Fruit fly (Drosophila melanogaster): ENCODE measurements around the gene Myb.

The Myb gene

DNA sequence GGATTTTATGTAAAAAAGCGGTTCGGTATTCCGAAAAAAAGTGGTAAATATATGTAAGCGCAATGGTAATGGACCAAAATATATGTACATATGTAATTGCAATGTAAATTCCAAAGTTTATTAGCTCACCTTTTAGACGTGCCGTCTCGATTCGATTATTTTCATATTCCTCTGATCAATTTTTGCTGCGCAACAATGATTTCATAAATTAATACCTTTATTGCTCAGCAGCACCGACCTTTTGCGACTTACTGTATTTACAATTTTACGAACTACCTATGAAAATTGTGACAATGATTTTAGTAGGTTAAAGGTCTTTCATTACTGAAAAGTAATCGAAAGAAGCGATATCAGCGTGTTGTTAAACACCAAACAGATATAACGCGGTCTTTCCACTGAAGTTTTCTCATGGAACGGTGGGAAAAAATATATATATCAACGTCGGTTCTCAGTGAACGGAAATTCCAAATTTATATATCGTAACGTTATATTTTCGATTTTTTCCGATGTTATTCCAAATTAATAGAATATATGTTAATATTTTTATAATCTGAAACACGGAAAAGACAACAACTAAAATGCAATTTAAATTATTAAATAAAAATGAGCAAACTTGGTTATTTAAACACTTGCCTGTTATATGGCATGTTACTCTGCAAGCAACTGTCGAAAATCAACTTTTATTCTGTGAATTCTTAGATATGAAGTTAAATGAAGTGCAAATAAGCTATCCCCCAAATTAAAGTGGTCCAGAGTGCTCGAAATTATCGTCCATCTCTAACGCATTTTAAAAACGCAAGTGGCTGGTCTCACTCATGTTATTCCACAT is 32.4 kb upstream of the Myb start, which contains the start of the genes MSBP and CG15916:
MSBP (minus strand) TSS at position 330 of the 829 bp plus-strand sequence.
CG15916 (plus strand) TSS at position 810 of the 829 bp plus-strand sequence.
- TF ChIP-seq Hnf4 (GFP tag; optimal IDR thresholded peaks at IDR 0.05) (peak; percentile 17), Rel (GFP tag; optimal IDR thresholded peaks at IDR 0.05) (no peak), Rel (tag; optimal IDR thresholded peaks at IDR 0.05) (no peak), ey (GFP tag; optimal IDR thresholded peaks at IDR 0.05) (peak; percentile 1), Sp1 (GFP tag; optimal IDR thresholded peaks at IDR 0.05) (peak; percentile 29), dmrt93B (GFP tag; optimal IDR thresholded peaks at IDR 0.05) (no peak), lola (GFP tag; optimal IDR thresholded peaks at IDR 0.05) (no peak), HLH106 (tag; optimal IDR thresholded peaks at IDR 0.05) (peak; percentile 51), N (GFP tag; optimal IDR thresholded peaks at IDR 0.05) (peak; percentile 74), foxo (GFP tag; optimal IDR thresholded peaks at IDR 0.05) (peak in 1 of 2 experiments; percentile 29), Mio (GFP tag; optimal IDR thresholded peaks at IDR 0.05) (no peak), jim (GFP tag; optimal IDR thresholded peaks at IDR 0.05) (no peak), woc (GFP tag; optimal IDR thresholded peaks at IDR 0.05) (peak; percentile 41), rgr (GFP tag; optimal IDR thresholded peaks at IDR 0.05) (peak; percentile 30), br (GFP tag; optimal IDR thresholded peaks at IDR 0.05) (no peak), fru (GFP tag; optimal IDR thresholded peaks at IDR 0.05) (peak; percentile 2), Vsx2 (GFP tag; optimal IDR thresholded peaks at IDR 0.05; ENCODE audit: partially characterized antibody) (no peak), CG9705 (GFP tag; optimal IDR thresholded peaks at IDR 0.05) (no peak), CrebA (GFP tag; optimal IDR thresholded peaks at IDR 0.05; ENCODE audit: borderline replicate concordance) (no peak), h (GFP tag; optimal IDR thresholded peaks at IDR 0.05) (no peak), brk (GFP tag; optimal IDR thresholded peaks at IDR 0.05) (no peak), psq (GFP tag; optimal IDR thresholded peaks at IDR 0.05) (peak; percentile 12)

DNA sequence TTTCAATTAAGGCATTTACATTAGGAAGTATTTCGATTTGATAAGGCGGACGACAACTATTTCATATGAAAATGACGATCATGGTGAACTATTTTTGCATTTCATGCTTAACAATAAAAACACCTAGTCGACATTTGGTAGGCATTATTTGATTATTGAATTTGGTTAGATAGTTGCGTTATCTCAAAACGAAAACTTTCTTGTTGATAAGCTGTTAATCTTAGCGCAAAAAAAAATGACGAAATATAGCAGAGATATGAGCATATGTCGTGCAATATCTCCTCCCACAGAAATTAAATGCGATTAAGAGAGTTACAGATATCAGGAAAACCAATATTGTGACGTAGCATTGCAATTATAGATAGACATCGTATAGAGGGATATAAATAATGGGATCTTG is 31.1 kb upstream of the Myb start:
- TF ChIP-seq fru (GFP tag; optimal IDR thresholded peaks at IDR 0.05) (no peak), br (GFP tag; optimal IDR thresholded peaks at IDR 0.05) (no peak), dl (GFP tag; optimal IDR thresholded peaks at IDR 0.05; ENCODE audit: insufficient read depth in 1 of 2, partially characterized antibody in 2 of 2) (no peak), sage (GFP tag; optimal IDR thresholded peaks at IDR 0.05) (no peak), Mio (GFP tag; optimal IDR thresholded peaks at IDR 0.05) (no peak), Vsx2 (GFP tag; optimal IDR thresholded peaks at IDR 0.05; ENCODE audit: partially characterized antibody) (no peak), Hr83 (GFP tag; optimal IDR thresholded peaks at IDR 0.05; ENCODE audit: poor library complexity, severe bottlenecking) (no peak), Hr78 (GFP tag; optimal IDR thresholded peaks at IDR 0.05) (no peak), OdsH (GFP tag; optimal IDR thresholded peaks at IDR 0.05) (no peak), Abd-B (GFP tag; optimal IDR thresholded peaks at IDR 0.05) (no peak), Dif (GFP tag; optimal IDR thresholded peaks at IDR 0.05; ENCODE audit: partially characterized antibody) (no peak), psq (GFP tag; optimal IDR thresholded peaks at IDR 0.05) (no peak), Myc (optimal IDR thresholded peaks at IDR 0.05) (no peak), tai (GFP tag; optimal IDR thresholded peaks at IDR 0.05) (no peak), Jra (GFP tag; optimal IDR thresholded peaks at IDR 0.05) (no peak), dmrt93B (GFP tag; optimal IDR thresholded peaks at IDR 0.05) (no peak)

DNA sequence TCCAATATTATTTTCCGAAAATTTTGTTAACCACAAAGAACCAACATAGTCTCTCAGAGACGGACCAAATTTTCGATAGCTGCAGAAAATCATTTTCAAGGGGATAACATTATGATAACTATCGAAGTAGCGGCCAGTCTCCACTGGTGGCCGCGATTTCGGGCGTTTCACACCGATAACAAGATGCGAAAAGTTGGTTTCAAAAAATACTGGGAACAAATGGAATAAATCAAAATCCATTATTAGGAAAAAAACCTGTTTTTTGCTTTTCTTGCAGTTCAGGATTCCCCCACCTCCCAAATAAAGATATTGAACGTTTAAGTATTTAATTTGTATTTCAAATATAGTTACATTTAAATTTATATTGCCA is 29.6 kb upstream of the Myb start, which contains the start of gene tay:
tay (minus strand) TSS at position 65 of the 370 bp plus-strand sequence.
- TF ChIP-seq rgr (GFP tag; optimal IDR thresholded peaks at IDR 0.05) (peak; percentile 15), Hr83 (GFP tag; optimal IDR thresholded peaks at IDR 0.05; ENCODE audit: poor library complexity, severe bottlenecking) (peak; percentile 4), Vsx2 (GFP tag; optimal IDR thresholded peaks at IDR 0.05; ENCODE audit: partially characterized antibody) (no peak), br (GFP tag; optimal IDR thresholded peaks at IDR 0.05) (no peak), Myc (optimal IDR thresholded peaks at IDR 0.05) (peak; percentile 18), Rel (GFP tag; optimal IDR thresholded peaks at IDR 0.05) (no peak), Rel (tag; optimal IDR thresholded peaks at IDR 0.05) (peak; percentile 44), sv (GFP tag; optimal IDR thresholded peaks at IDR 0.05) (no peak)

Data from whole organism, wandering third instar larva.